Worm (Caenorhabditis elegans): ENCODE measurements around the gene B0454.5.

ce11 chrII:3071012-3071749, 32.5 kb downstream of the B0454.5 start, which contains the start of gene Y25C1A.7:
- no peak for TF ChIP-seq snpc-4 (tag; optimal IDR thresholded peaks at IDR 0.05)
- TF ChIP-seq unc-62 (GFP tag; optimal IDR thresholded peaks at IDR 0.05) = no peak
- no peak for TF ChIP-seq nhr-28 (tag; optimal IDR thresholded peaks at IDR 0.05)
- TF ChIP-seq ztf-11 (tag; optimal IDR thresholded peaks at IDR 0.05) = no peak
- no peak for TF ChIP-seq nhr-237 (tag; optimal IDR thresholded peaks at IDR 0.05)
- no peak for TF ChIP-seq mab-5 (tag; optimal IDR thresholded peaks at IDR 0.05)
- TF ChIP-seq unc-39 (tag; optimal IDR thresholded peaks at IDR 0.05) = no peak
- no peak for TF ChIP-seq pha-4 (tag; optimal IDR thresholded peaks at IDR 0.05)
- TF ChIP-seq zip-8 (tag; optimal IDR thresholded peaks at IDR 0.05) = no peak
